Fruit fly (Drosophila melanogaster): ENCODE results near the gene kat-60L1.

Gene kat-60L1

dm6 chr3R:5781462-5781861, at the start of gene kat-60L1:
Gene kat-60L1, plus strand, starts transcription at chr3R:5781762.
- TF ChIP-seq CG17801 (GFP tag; optimal IDR thresholded peaks at IDR 0.05; ENCODE audit: partially characterized antibody) = no peak

dm6 chr3R:5733181-5733580, 48.4 kb upstream of the kat-60L1 start, which contains the start of gene CG1239:
Gene CG1239, plus strand, starts transcription at chr3R:5733513.
- no peak for TF ChIP-seq CG17801 (GFP tag; optimal IDR thresholded peaks at IDR 0.05; ENCODE audit: partially characterized antibody)

- peak; percentile 80 for TF ChIP-seq CG17801 (GFP tag; optimal IDR thresholded peaks at IDR 0.05; ENCODE audit: partially characterized antibody)
Observed at dm6 chr3R:5736305-5736869, 45.2 kb upstream of the kat-60L1 start, which contains the start of the genes CG2100 and CG1236. Gene CG2100, minus strand, starts transcription at chr3R:5736355. Gene CG1236, plus strand, starts transcription at chr3R:5736748.

dm6 chr3R:5737263-5737662, 44.3 kb upstream of the kat-60L1 start:
- no peak for TF ChIP-seq CG17801 (GFP tag; optimal IDR thresholded peaks at IDR 0.05; ENCODE audit: partially characterized antibody)

dm6 chr3R:5742278-5743196, 39.0 kb upstream of the kat-60L1 start, which contains the start of the genes Sym and Madm:
Gene Sym, minus strand, starts transcription at chr3R:5742476.
Gene Madm, plus strand, starts transcription at chr3R:5742510.
- peak; percentile 2 for TF ChIP-seq CG17801 (GFP tag; optimal IDR thresholded peaks at IDR 0.05; ENCODE audit: partially characterized antibody)

- no peak for TF ChIP-seq CG17801 (GFP tag; optimal IDR thresholded peaks at IDR 0.05; ENCODE audit: partially characterized antibody)
Observed at dm6 chr3R:5746646-5747045, 34.9 kb upstream of the kat-60L1 start.

dm6 chr3R:5754594-5754993, 27.0 kb upstream of the kat-60L1 start, which contains the start of gene Dcps:
Gene Dcps, minus strand, starts transcription at chr3R:5754774.
- no peak for TF ChIP-seq CG17801 (GFP tag; optimal IDR thresholded peaks at IDR 0.05; ENCODE audit: partially characterized antibody)

- peak; percentile 31 for TF ChIP-seq CG17801 (GFP tag; optimal IDR thresholded peaks at IDR 0.05; ENCODE audit: partially characterized antibody)
Observed at dm6 chr3R:5758624-5759209, 22.8 kb upstream of the kat-60L1 start, which contains the start of gene Sec8. Gene Sec8, minus strand, starts transcription at chr3R:5758997.

- TF ChIP-seq CG17801 (GFP tag; optimal IDR thresholded peaks at IDR 0.05; ENCODE audit: partially characterized antibody) = no peak
Observed at dm6 chr3R:5760980-5761379, 20.6 kb upstream of the kat-60L1 start.

dm6 chr3R:5771614-5772202, 9.9 kb upstream of the kat-60L1 start:
- TF ChIP-seq CG17801 (GFP tag; optimal IDR thresholded peaks at IDR 0.05; ENCODE audit: partially characterized antibody) = no peak

- TF ChIP-seq CG17801 (GFP tag; optimal IDR thresholded peaks at IDR 0.05; ENCODE audit: partially characterized antibody) = no peak
Observed at dm6 chr3R:5772433-5772832, 9.1 kb upstream of the kat-60L1 start.

dm6 chr3R:5778731-5779593, 2.6 kb upstream of the kat-60L1 start, which contains the start of gene jagn:
Gene jagn, plus strand, starts transcription at chr3R:5779315.
- peak; percentile 50 for TF ChIP-seq CG17801 (GFP tag; optimal IDR thresholded peaks at IDR 0.05; ENCODE audit: partially characterized antibody)

dm6 chr3R:5780976-5781375, 586 bp upstream of the kat-60L1 start, which contains the start of gene CG2082:
Gene CG2082, minus strand, starts transcription at chr3R:5781076.
- no peak for TF ChIP-seq CG17801 (GFP tag; optimal IDR thresholded peaks at IDR 0.05; ENCODE audit: partially characterized antibody)

Measured in ovary, adult (tissue).